Worm (Caenorhabditis elegans) whole organism, L4/young adult: ENCODE data around the gene cwp-5.

Experiments used
- W03F9.2 ChIP-seq: fragments of 150-350 bp; optimal IDR thresholded peaks from 2 replicates; lab custom pipeline; 2014; ENCODE audit warnings: missing biosample characterization, missing genetic modification characterization
- dao-5 ChIP-seq: sonication (generic microtip); optimal IDR thresholded peaks from 2 replicates; lab custom pipeline; 2016; ENCODE audit warnings: missing genotype, missing genetic modification characterization, moderate library complexity, missing compliant biosample characterization
- him-1 ChIP-seq: sonication (generic microtip); optimal IDR thresholded peaks from 2 replicates; lab custom pipeline; 2016; ENCODE audit warnings: missing genotype, missing genetic modification reagents, missing genetic modification characterization, missing compliant biosample characterization

Gene cwp-5

ce11 chrX:13169975-13170374 lies 19.8 kb downstream of the cwp-5 start, which contains the start of gene mob-2:
TSS of gene mob-2 (minus strand) at chrX:13170075.
- TF ChIP-seq W03F9.2: no peak
- no peak for TF ChIP-seq him-1 (tag; lab: Kevin White, UChicago)
- TF ChIP-seq dao-5: no peak

- TF ChIP-seq dao-5: no peak
- TF ChIP-seq him-1 (tag; lab: Kevin White, UChicago): no peak
- no peak for TF ChIP-seq W03F9.2
Measured at ce11 chrX:13169133-13169532, 20.6 kb downstream of the cwp-5 start.

- TF ChIP-seq him-1 (tag; lab: Kevin White, UChicago) (no peak), W03F9.2 (no peak), dao-5 (no peak)
Measured at ce11 chrX:13165686-13166085, 24.1 kb downstream of the cwp-5 start.

- TF ChIP-seq W03F9.2 (no peak), him-1 (tag; lab: Kevin White, UChicago) (no peak), dao-5 (no peak)
Measured at ce11 chrX:13164301-13164700, 25.5 kb downstream of the cwp-5 start.

- TF ChIP-seq him-1 (tag; lab: Kevin White, UChicago): no peak
- no peak for TF ChIP-seq W03F9.2
- TF ChIP-seq dao-5: no peak
Measured at ce11 chrX:13163185-13163584, 26.6 kb downstream of the cwp-5 start.

ce11 chrX:13162351-13163038 lies 27.3 kb downstream of the cwp-5 start:
- TF ChIP-seq dao-5 (no peak), him-1 (tag; lab: Kevin White, UChicago) (no peak), W03F9.2 (no peak)

- no peak for TF ChIP-seq him-1 (tag; lab: Kevin White, UChicago)
- no peak for TF ChIP-seq W03F9.2
- TF ChIP-seq dao-5: no peak
Measured at ce11 chrX:13161778-13162177, 28.0 kb downstream of the cwp-5 start.

ce11 chrX:13159890-13160289 lies 29.9 kb downstream of the cwp-5 start:
- TF ChIP-seq W03F9.2: no peak
- no peak for TF ChIP-seq him-1 (tag; lab: Kevin White, UChicago)
- no peak for TF ChIP-seq dao-5

ce11 chrX:13159005-13159404 lies 30.8 kb downstream of the cwp-5 start:
- TF ChIP-seq him-1 (tag; lab: Kevin White, UChicago) (no peak), dao-5 (no peak), W03F9.2 (no peak)

- TF ChIP-seq dao-5 (no peak), him-1 (tag; lab: Kevin White, UChicago) (no peak), W03F9.2 (no peak)
Measured at ce11 chrX:13158487-13158886, 31.3 kb downstream of the cwp-5 start.

ce11 chrX:13157112-13157768 lies 32.5 kb downstream of the cwp-5 start:
- TF ChIP-seq dao-5: no peak
- TF ChIP-seq W03F9.2: no peak
- TF ChIP-seq him-1 (tag; lab: Kevin White, UChicago): no peak

ce11 chrX:13155730-13156129 lies 34.0 kb downstream of the cwp-5 start:
- TF ChIP-seq W03F9.2 (no peak), him-1 (tag; lab: Kevin White, UChicago) (no peak), dao-5 (no peak)

- TF ChIP-seq dao-5: no peak
- no peak for TF ChIP-seq W03F9.2
- no peak for TF ChIP-seq him-1 (tag; lab: Kevin White, UChicago)
Measured at ce11 chrX:13154514-13154913, 35.2 kb downstream of the cwp-5 start.

ce11 chrX:13147105-13147504 lies 42.7 kb downstream of the cwp-5 start:
- TF ChIP-seq him-1 (tag; lab: Kevin White, UChicago): no peak
- TF ChIP-seq W03F9.2: no peak
- TF ChIP-seq dao-5: no peak

ce11 chrX:13145988-13146873 lies 43.5 kb downstream of the cwp-5 start:
- TF ChIP-seq W03F9.2: no peak
- TF ChIP-seq him-1 (tag; lab: Kevin White, UChicago): no peak
- TF ChIP-seq dao-5: no peak
